Worm (Caenorhabditis elegans) whole organism, L1 larva: Measurements from ENCODE around the gene ZK1098.2.

Experiments used
- C04F5.9 ChIP-seq: sonication (generic microtip); optimal IDR thresholded peaks from 2 replicates; lab custom pipeline; 2016; ENCODE audit warnings: missing genetic modification characterization, missing compliant biosample characterization
- F16B12.6 ChIP-seq: fragments of 150-350 bp; optimal IDR thresholded peaks from 2 replicates; lab custom pipeline; 2014; ENCODE audit warnings: missing biosample characterization, missing genetic modification characterization
- aly-2 ChIP-seq: fragments of 150-350 bp; optimal IDR thresholded peaks from 2 replicates; lab custom pipeline; 2014; ENCODE audit warnings: missing biosample characterization, missing genetic modification characterization
- ceh-8 ChIP-seq: fragments of 200-800 bp; sonication (Bioruptor generic); optimal IDR thresholded peaks from 2 replicates; lab custom pipeline; 2018; ENCODE audit warnings: mild to moderate bottlenecking, missing genetic modification characterization, moderate library complexity, missing compliant biosample characterization
- ces-1 ChIP-seq: fragments of 150-350 bp; optimal IDR thresholded peaks from 2 replicates; lab custom pipeline; 2014; ENCODE audit warnings: missing biosample characterization, missing genetic modification reagents, missing genetic modification characterization
- dpl-1 ChIP-seq, 3 experiments: fragments of 150-350 bp in 2 of 3; sonication (generic microtip) in 1 of 3; optimal IDR thresholded peaks; 2 replicates each; lab custom pipeline; 2014 to 2017; ENCODE audit warnings: missing biosample characterization in 3 of 3, missing genetic modification characterization in 3 of 3, missing genetic modification reagents in 3 of 3
- dsc-1 ChIP-seq: sonication (generic microtip); optimal IDR thresholded peaks from 2 replicates; lab custom pipeline; 2016; ENCODE audit warnings: mild to moderate bottlenecking, missing genetic modification characterization, missing compliant biosample characterization
- efl-1 ChIP-seq, 4 experiments: fragments of 150-350 bp; optimal IDR thresholded peaks in 3 of 4; peaks in 1 of 4; 1 replicate in 1 of 4; 2 replicates in 3 of 4; lab custom pipeline; 2014; ENCODE audit warnings: missing biosample characterization in 2 of 4, missing genetic modification characterization in 2 of 4, missing genetic modification reagents in 2 of 4
- elt-2 ChIP-seq: sonication (generic microtip); optimal IDR thresholded peaks from 2 replicates; lab custom pipeline; 2016; ENCODE audit warnings: missing genetic modification characterization, mild to moderate bottlenecking, inconsistent platforms, missing compliant biosample characterization, missing genetic modification reagents
- elt-3 ChIP-seq, 6 experiments: fragments of 150-350 bp in 1 of 6; sonication (generic microtip); optimal IDR thresholded peaks; 2 replicates each; lab custom pipeline; 2017 to 2018; ENCODE audit warnings: missing biosample characterization in 6 of 6, missing genetic modification characterization in 6 of 6, inconsistent platforms in 1 of 6
- fkh-10 ChIP-seq: sonication (generic microtip); optimal IDR thresholded peaks from 2 replicates; lab custom pipeline; 2017; ENCODE audit warnings: missing biosample characterization, missing genetic modification reagents, missing genetic modification characterization
- fkh-4 ChIP-seq: sonication (generic microtip); optimal IDR thresholded peaks from 2 replicates; lab custom pipeline; 2016; ENCODE audit warnings: missing compliant biosample characterization, missing genetic modification characterization, borderline replicate concordance
- fos-1 ChIP-seq: fragments of 150-350 bp; optimal IDR thresholded peaks from 2 replicates; lab custom pipeline; 2014; ENCODE audit warnings: missing biosample characterization, missing genetic modification characterization
- hpl-2 ChIP-seq: fragments of 150-350 bp; optimal IDR thresholded peaks from 2 replicates; lab custom pipeline; 2014; ENCODE audit warnings: missing biosample characterization, missing genetic modification reagents, missing genetic modification characterization
- isw-1 ChIP-seq: fragments of 200-800 bp; sonication (Bioruptor generic); IDR thresholded peaks from 2 replicates; pipeline ENCODE4 v1.3.6; 2022; ENCODE audit warnings: missing genetic modification characterization, missing compliant biosample characterization
- jun-1 ChIP-seq: fragments of 150-350 bp; optimal IDR thresholded peaks from 2 replicates; lab custom pipeline; 2014; ENCODE audit warnings: missing biosample characterization, missing genetic modification reagents, missing genetic modification characterization
- lin-35 ChIP-seq, 2 experiments: fragments of 150-350 bp; optimal IDR thresholded peaks; 2 replicates each; lab custom pipeline; 2014; ENCODE audit warnings: missing biosample characterization in 2 of 2, missing genetic modification characterization in 2 of 2, missing genetic modification reagents in 2 of 2
- lin-39 ChIP-seq: fragments of 150-350 bp; optimal IDR thresholded peaks from 2 replicates; lab custom pipeline; 2014; ENCODE audit warnings: missing biosample characterization, missing genetic modification reagents, missing genetic modification characterization
- lsy-2 ChIP-seq, 2 experiments: fragments of 150-350 bp; optimal IDR thresholded peaks; 2 replicates each; lab custom pipeline; 2014; ENCODE audit warnings: missing biosample characterization in 2 of 2, missing genetic modification characterization in 2 of 2
- mab-9 ChIP-seq: fragments of 200-800 bp; sonication (Bioruptor generic); IDR thresholded peaks from 2 replicates; pipeline ENCODE4 v1.3.6; 2022; ENCODE audit warnings: missing genetic modification reagents, missing genetic modification characterization, missing compliant biosample characterization
- nhr-12 ChIP-seq: sonication (generic microtip); optimal IDR thresholded peaks from 2 replicates; lab custom pipeline; 2017; ENCODE audit warnings: missing biosample characterization, missing genetic modification characterization
- nhr-237 ChIP-seq: fragments of 150-350 bp; optimal IDR thresholded peaks from 2 replicates; lab custom pipeline; 2014; ENCODE audit warnings: missing biosample characterization, missing genetic modification characterization
- nhr-47 ChIP-seq: sonication (generic microtip); optimal IDR thresholded peaks from 2 replicates; lab custom pipeline; 2016; ENCODE audit warnings: mild to moderate bottlenecking, missing genetic modification characterization, moderate library complexity, missing compliant biosample characterization
- nhr-76 ChIP-seq: sonication (generic microtip); optimal IDR thresholded peaks from 2 replicates; lab custom pipeline; 2017; ENCODE audit warnings: missing biosample characterization, missing genetic modification characterization
- nhr-77 ChIP-seq: fragments of 150-350 bp; optimal IDR thresholded peaks from 2 replicates; lab custom pipeline; 2014; ENCODE audit warnings: missing biosample characterization, missing genetic modification characterization
- nhr-84 ChIP-seq: sonication (generic microtip); optimal IDR thresholded peaks from 2 replicates; lab custom pipeline; 2017; ENCODE audit warnings: missing biosample characterization, missing genetic modification characterization
- nhr-90 ChIP-seq: sonication (generic microtip); optimal IDR thresholded peaks from 2 replicates; lab custom pipeline; 2016; ENCODE audit warnings: mild to moderate bottlenecking, missing genetic modification characterization, missing compliant biosample characterization; ENCODE audit not compliant: poor library complexity
- pqm-1 ChIP-seq: sonication (generic microtip); optimal IDR thresholded peaks from 3 replicates; lab custom pipeline; 2017; ENCODE audit warnings: missing biosample characterization, missing genetic modification characterization
- skn-1 ChIP-seq: fragments of 150-350 bp; optimal IDR thresholded peaks from 2 replicates; lab custom pipeline; 2014; ENCODE audit warnings: missing biosample characterization, missing genetic modification characterization
- snu-23 ChIP-seq: sonication (generic microtip); optimal IDR thresholded peaks from 2 replicates; lab custom pipeline; 2016; ENCODE audit warnings: missing genetic modification characterization, missing compliant biosample characterization
- sox-4 ChIP-seq: sonication (generic microtip); optimal IDR thresholded peaks from 2 replicates; lab custom pipeline; 2016; ENCODE audit warnings: missing genetic modification characterization, missing compliant biosample characterization
- sptf-1 ChIP-seq: fragments of 150-350 bp; optimal IDR thresholded peaks from 2 replicates; lab custom pipeline; 2014; ENCODE audit warnings: missing biosample characterization, missing genetic modification characterization
- sup-37 ChIP-seq: fragments of 200-800 bp; sonication (Bioruptor generic); optimal IDR thresholded peaks from 2 replicates; lab custom pipeline; 2018; ENCODE audit warnings: mild to moderate bottlenecking, missing genetic modification characterization, missing compliant biosample characterization
- unc-62 ChIP-seq: fragments of 150-350 bp; optimal IDR thresholded peaks from 2 replicates; lab custom pipeline; 2014; ENCODE audit warnings: missing biosample characterization, missing genetic modification reagents, missing genetic modification characterization
- unc-86 ChIP-seq: sonication (generic microtip); optimal IDR thresholded peaks from 2 replicates; lab custom pipeline; 2016; ENCODE audit warnings: missing genetic modification characterization, missing compliant biosample characterization
- unc-98 ChIP-seq: fragments of 200-800 bp; sonication (Bioruptor generic); IDR thresholded peaks from 2 replicates; pipeline ENCODE4 v1.3.6; 2022; ENCODE audit warnings: missing genetic modification characterization, missing compliant biosample characterization
- vab-15 ChIP-seq: sonication (generic microtip); optimal IDR thresholded peaks from 2 replicates; lab custom pipeline; 2017; ENCODE audit warnings: missing genotype, mild to moderate bottlenecking, missing genetic modification characterization, missing compliant biosample characterization
- xbp-1 ChIP-seq: sonication (generic microtip); optimal IDR thresholded peaks from 2 replicates; lab custom pipeline; 2016; ENCODE audit warnings: missing genetic modification characterization, missing compliant biosample characterization
- ztf-4 ChIP-seq: fragments of 150-350 bp; optimal IDR thresholded peaks from 2 replicates; lab custom pipeline; 2014; ENCODE audit warnings: missing biosample characterization, missing genetic modification characterization

Gene ZK1098.2

DNA sequence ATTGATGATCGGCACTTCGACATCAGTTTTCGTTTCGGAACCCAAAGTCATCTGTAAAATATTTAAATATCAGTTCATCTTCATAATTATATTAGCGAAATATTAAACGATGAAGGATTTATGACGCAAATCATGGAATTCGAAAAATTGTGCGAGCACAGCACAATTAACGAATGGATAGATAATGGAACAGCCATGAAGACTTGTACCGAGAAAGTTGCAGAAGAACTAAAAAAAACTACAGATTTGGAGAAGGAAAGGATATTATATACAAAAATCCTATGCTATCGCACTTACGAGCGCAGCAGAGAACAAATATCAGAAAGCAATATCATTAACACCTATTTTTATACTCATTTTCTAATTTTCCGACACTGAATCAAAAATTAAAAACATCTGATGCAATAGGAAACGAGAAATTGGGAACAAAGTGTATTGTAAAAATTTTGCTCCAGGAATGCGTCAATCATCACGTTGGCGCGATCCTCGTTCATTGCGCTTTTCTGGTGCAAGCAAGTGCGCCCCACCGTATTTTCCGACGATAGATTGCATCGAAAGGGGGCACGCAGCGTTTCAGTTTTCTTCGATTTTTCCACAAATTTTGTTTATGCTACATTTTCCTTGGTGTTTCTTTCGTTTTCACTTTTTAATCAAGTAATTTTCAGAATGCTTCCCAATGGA lies 7.4 kb upstream of the ZK1098.2 start, which contains the start of the genes clu-1 and prp-40 (continued):
- peak; percentile 65 for TF ChIP-seq lin-39 (tag; lab: Kevin White, UChicago)

DNA sequence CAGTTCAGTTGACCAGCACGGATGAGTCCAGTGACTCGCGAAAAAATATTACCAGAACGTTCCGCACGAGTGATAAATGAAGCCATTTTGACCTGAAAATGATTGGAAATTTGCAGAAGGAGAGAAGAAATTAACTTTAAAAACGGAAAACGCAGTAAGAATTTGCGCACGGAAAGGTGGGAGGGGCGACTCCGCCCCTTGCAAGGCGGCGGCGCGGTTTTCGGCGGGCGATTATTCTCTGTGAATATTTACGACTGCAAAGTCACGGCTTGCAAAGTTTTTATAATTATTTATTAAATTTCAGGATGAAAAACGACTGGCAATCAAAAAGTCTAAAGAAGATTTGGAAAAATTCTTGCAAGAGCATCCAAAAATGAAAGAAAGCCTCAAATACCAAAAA lies 5.4 kb upstream of the ZK1098.2 start, which contains the start of gene mrps-23:
Gene mrps-23 (minus strand): TSS at position 92 of the 400 bp plus-strand sequence.
- TF ChIP-seq nhr-90 (tag; lab: Kevin White, UChicago) (peak; percentile 22), efl-1 (optimal IDR thresholded peaks at IDR 0.05; lab: Kevin White, UChicago) (no peak), efl-1 (GFP tag; optimal IDR thresholded peaks at IDR 0.05 in 1 of 2; lab: Kevin White, UChicago) (peak in 1 of 2 experiments; percentile 16), C04F5.9 (no peak), elt-3 (tag; optimal IDR thresholded peaks at IDR 0.05; lab: Kevin White, UChicago) (peak in 1 of 6 experiments; percentile 12), nhr-76 (tag; lab: Kevin White, UChicago) (no peak), lsy-2 (tag; optimal IDR thresholded peaks at IDR 0.05; lab: Kevin White, UChicago) (peak in 1 of 2 experiments; percentile 35), nhr-47 (tag; lab: Kevin White, UChicago) (peak; percentile 7), nhr-12 (no peak), snu-23 (GFP tag; lab: Kevin White, UChicago) (peak; percentile 20), lin-35 (GFP tag; optimal IDR thresholded peaks at IDR 0.05; lab: Kevin White, UChicago) (peak in 1 of 2 experiments; percentile 30), dpl-1 (GFP tag; optimal IDR thresholded peaks at IDR 0.05; lab: Kevin White, UChicago) (peak in 1 of 3 experiments; percentile 7), ces-1 (GFP tag; lab: Kevin White, UChicago) (no peak), fkh-4 (no peak)

DNA sequence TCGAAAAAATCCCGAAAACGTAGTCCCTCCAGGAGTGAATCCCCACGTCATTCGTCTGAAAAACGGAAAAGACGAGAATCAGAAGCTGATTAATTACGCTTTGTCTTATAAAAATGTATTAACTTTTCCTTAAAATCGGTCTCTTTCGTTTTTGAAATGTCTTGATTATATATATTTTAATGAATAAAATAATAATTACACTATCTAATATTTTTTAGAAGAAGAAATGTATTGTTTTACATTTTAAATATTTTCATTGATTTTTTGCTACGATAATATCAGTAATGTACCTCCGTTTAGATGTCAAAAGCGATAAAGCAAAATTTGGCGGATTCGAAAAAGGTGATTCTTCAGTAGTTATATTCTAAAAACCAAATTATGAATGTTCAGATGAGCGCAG lies 3.7 kb upstream of the ZK1098.2 start, which contains the start of gene trpp-3:
Gene trpp-3 (plus strand): TSS at position 301 of the 400 bp plus-strand sequence.
- TF ChIP-seq unc-62 (GFP tag; lab: Kevin White, UChicago) (no peak), nhr-237 (tag; lab: Kevin White, UChicago) (no peak), F16B12.6 (tag; lab: Kevin White, UChicago) (no peak), nhr-84 (tag; lab: Kevin White, UChicago) (no peak), lsy-2 (tag; optimal IDR thresholded peaks at IDR 0.05; lab: Kevin White, UChicago) (no peak)

DNA sequence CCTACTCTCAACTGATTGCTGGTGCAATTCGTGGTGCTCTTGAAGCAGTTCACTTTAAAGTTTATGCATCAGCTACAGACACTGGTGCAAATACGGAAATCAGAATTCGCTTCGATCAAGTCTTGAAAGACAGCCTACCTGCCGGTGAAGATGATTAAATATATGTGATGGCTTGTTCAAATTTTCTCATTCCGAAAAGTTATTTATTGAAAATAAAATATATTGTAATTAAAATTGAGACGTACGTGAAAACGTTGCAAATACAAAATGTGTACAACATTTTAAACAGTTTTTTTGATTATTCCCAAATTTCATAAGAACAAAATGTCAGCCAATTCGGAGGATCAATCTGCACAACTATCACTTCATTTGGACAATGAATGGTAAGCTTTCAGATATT lies 2.1 kb upstream of the ZK1098.2 start, which contains the start of gene ZK1098.6:
Gene ZK1098.6 (plus strand): TSS at position 301 of the 400 bp plus-strand sequence.
- TF ChIP-seq efl-1 (optimal IDR thresholded peaks at IDR 0.05; lab: Kevin White, UChicago) (no peak), efl-1 (GFP tag; optimal IDR thresholded peaks at IDR 0.05 in 1 of 2; lab: Kevin White, UChicago) (no peak), pqm-1 (tag; lab: Kevin White, UChicago) (no peak), lsy-2 (tag; optimal IDR thresholded peaks at IDR 0.05; lab: Kevin White, UChicago) (no peak), unc-98 (GFP tag; lab: Robert Waterston, UW) (no peak), skn-1 (tag; lab: Kevin White, UChicago) (no peak), ceh-8 (GFP tag; lab: Kevin White, UChicago) (no peak)

DNA sequence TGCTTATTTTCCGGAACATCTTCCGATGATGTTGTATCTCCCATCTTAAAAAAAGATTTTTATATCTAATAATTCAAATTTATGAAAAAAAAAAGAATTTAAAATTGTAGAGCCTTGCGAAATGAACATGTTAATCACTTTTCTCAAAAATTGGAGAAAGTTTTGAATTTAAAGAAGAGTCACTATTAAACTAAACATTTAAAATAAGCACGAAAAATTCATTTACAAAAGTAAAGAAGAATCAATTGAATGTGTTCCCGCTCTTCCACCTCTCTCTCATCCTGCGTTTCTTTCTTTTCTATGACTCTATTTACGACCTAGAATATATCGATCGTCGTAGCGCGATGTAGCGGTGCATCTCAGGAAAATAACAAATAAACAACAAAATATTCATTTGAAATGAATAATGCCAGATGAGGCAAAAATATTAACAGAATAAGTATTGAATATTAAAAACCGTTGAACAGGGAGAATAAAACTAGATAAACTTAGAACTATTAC lies 9.7 kb downstream of the ZK1098.2 start, which contains the start of gene ZK1098.3:
Gene ZK1098.3 (minus strand): TSS at position 51 of the 501 bp plus-strand sequence.
- no peak for TF ChIP-seq fkh-4
- TF ChIP-seq fos-1 (tag; lab: Kevin White, UChicago) = no peak
- no peak for TF ChIP-seq hpl-2 (GFP tag; lab: Kevin White, UChicago)
- TF ChIP-seq elt-2 (tag; lab: Kevin White, UChicago) = no peak
- no peak for TF ChIP-seq unc-86 (tag; lab: Kevin White, UChicago)
- TF ChIP-seq vab-15 = no peak
- no peak for TF ChIP-seq sptf-1 (tag; lab: Kevin White, UChicago)
- no peak for TF ChIP-seq aly-2 (tag; lab: Kevin White, UChicago)
- TF ChIP-seq jun-1 = no peak
- TF ChIP-seq lsy-2 (tag; optimal IDR thresholded peaks at IDR 0.05; lab: Kevin White, UChicago) = peak; percentile 18 to 60
- no peak for TF ChIP-seq nhr-90 (tag; lab: Kevin White, UChicago)
- no peak for TF ChIP-seq sup-37 (GFP tag; lab: Kevin White, UChicago)
- TF ChIP-seq ztf-4 = no peak
- TF ChIP-seq efl-1 (optimal IDR thresholded peaks at IDR 0.05; lab: Kevin White, UChicago) = peak; percentile 12 to 24
- peak in 1 of 2 experiments; percentile 14 for TF ChIP-seq efl-1 (GFP tag; optimal IDR thresholded peaks at IDR 0.05 in 1 of 2; lab: Kevin White, UChicago)
- no peak for TF ChIP-seq nhr-12
- TF ChIP-seq ceh-8 (GFP tag; lab: Kevin White, UChicago) = no peak
- no peak for TF ChIP-seq fkh-10
- TF ChIP-seq elt-3 (tag; optimal IDR thresholded peaks at IDR 0.05; lab: Kevin White, UChicago) = no peak
- TF ChIP-seq ces-1 (GFP tag; lab: Kevin White, UChicago) = no peak
- no peak for TF ChIP-seq nhr-77 (tag; lab: Kevin White, UChicago)
- TF ChIP-seq lin-35 (GFP tag; optimal IDR thresholded peaks at IDR 0.05; lab: Kevin White, UChicago) = peak in 1 of 2 experiments; percentile 12
- TF ChIP-seq mab-9 (GFP tag; lab: Robert Waterston, UW) = no peak
- TF ChIP-seq isw-1 (GFP tag; lab: Robert Waterston, UW) = no peak
- no peak for TF ChIP-seq sox-4 (tag; lab: Kevin White, UChicago)
- TF ChIP-seq xbp-1 (tag; lab: Kevin White, UChicago) = no peak
- no peak for TF ChIP-seq dsc-1 (tag; lab: Kevin White, UChicago)
- TF ChIP-seq nhr-84 (tag; lab: Kevin White, UChicago) = no peak
- TF ChIP-seq nhr-47 (tag; lab: Kevin White, UChicago) = no peak
